Worm (Caenorhabditis elegans) whole organism, L3 larva: ENCODE measurements around the gene ZK1240.1.

Source experiments
- ceh-9 ChIP-seq: sonication (generic microtip); optimal IDR thresholded peaks from 2 replicates; lab custom pipeline; 2018; ENCODE audit warnings: missing biosample characterization, missing genetic modification characterization
- jun-1 ChIP-seq: fragments of 150-350 bp; optimal IDR thresholded peaks from 2 replicates; lab custom pipeline; 2014; ENCODE audit warnings: missing biosample characterization, missing genetic modification reagents, missing genetic modification characterization
- nhr-67 ChIP-seq: fragments of 150-350 bp; optimal IDR thresholded peaks from 2 replicates; lab custom pipeline; 2014; ENCODE audit warnings: missing biosample characterization, missing genetic modification characterization
- pqm-1 ChIP-seq: fragments of 150-350 bp; optimal IDR thresholded peaks from 2 replicates; lab custom pipeline; 2017; ENCODE audit warnings: missing biosample characterization, missing genetic modification characterization, inconsistent platforms
- tbx-2 ChIP-seq: sonication (generic microtip); optimal IDR thresholded peaks from 2 replicates; lab custom pipeline; 2016; ENCODE audit warnings: mild to moderate bottlenecking, missing genetic modification characterization, missing compliant biosample characterization

DNA sequence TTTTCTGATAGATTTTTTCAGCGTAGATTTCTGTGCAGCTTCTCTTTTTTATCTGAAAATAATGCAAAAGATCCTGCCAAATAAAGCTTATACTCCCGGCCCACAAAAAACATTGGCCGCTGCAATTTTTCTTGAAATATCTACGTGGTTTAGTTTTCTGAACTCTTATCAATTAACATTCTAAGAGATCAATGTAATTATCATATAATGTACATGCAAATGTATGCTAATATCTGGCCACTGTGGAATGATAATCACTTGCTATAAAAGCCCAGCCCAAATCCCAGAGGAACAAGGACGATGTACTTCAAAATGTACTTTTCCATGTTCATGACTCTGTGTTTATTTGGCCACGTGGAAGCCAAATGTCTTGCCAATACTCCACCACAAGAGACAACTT, 25.3 kb downstream of the ZK1240.1 start, which contains the start of gene F43C11.2:
- TF ChIP-seq ceh-9 (tag; lab: Kevin White, UChicago) (no peak), nhr-67 (tag; lab: Kevin White, UChicago) (no peak), pqm-1 (no peak), tbx-2 (tag; lab: Kevin White, UChicago) (no peak), jun-1 (no peak)
